Worm (Caenorhabditis elegans): ENCODE measurements around the gene dlc-1.

DNA sequence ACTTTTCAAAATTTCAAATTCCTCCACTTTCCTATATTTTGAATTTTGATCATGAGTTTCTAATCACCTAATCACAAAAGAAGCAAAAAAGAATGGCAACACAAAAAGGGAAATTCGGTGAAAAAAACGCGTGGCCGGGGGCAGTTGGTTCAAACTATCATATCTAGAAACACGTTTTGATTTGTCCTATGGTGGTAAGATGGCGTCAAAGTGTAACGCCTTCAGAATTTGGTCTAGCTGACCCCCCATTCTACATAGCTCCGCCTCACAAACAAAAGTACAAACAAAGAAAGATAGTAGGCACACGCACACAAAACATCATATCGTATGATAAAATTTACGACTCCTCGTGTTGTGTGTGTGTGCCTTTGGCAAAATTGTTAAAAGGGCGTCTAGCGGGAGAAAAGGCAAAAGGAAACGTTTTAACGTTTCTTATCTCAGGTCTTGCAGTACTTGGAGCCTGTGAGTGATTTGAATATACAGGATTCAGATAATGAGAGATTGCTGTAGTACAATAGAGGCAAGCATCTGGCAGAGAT, 41.5 kb downstream of the dlc-1 start:
- TF ChIP-seq him-1 (tag; optimal IDR thresholded peaks at IDR 0.05) (no peak), dao-5 (tag; optimal IDR thresholded peaks at IDR 0.05) (no peak), W03F9.2 (tag; optimal IDR thresholded peaks at IDR 0.05) (no peak)

Measured in whole organism, L4/young adult.